Fruit fly (Drosophila melanogaster) Kc167 (cell line): ENCODE results near the gene CG6843.

ENCODE experiments used
- Myc ChIP-seq: fragments of >200 bp; optimal IDR thresholded peaks from 2 replicates; lab custom pipeline; 2017; ENCODE audit warnings: missing external identifiers
- Sin3A ChIP-seq: fragments of >200 bp; optimal IDR thresholded peaks from 2 replicates; lab custom pipeline; 2018; ENCODE audit warnings: missing external identifiers
- h ChIP-seq: fragments of >200 bp; optimal IDR thresholded peaks from 3 replicates; lab custom pipeline; 2018; ENCODE audit warnings: missing external identifiers
- insv ChIP-seq: fragments of >200 bp; optimal IDR thresholded peaks from 3 replicates; lab custom pipeline; 2018; ENCODE audit warnings: missing external identifiers
- psq ChIP-seq: fragments of >200 bp; optimal IDR thresholded peaks from 2 replicates; lab custom pipeline; 2017; ENCODE audit warnings: missing external identifiers
- ttk ChIP-seq: sonication (Bioruptor generic); optimal IDR thresholded peaks from 2 replicates; lab custom pipeline; 2017; ENCODE audit warnings: missing external identifiers

DNA sequence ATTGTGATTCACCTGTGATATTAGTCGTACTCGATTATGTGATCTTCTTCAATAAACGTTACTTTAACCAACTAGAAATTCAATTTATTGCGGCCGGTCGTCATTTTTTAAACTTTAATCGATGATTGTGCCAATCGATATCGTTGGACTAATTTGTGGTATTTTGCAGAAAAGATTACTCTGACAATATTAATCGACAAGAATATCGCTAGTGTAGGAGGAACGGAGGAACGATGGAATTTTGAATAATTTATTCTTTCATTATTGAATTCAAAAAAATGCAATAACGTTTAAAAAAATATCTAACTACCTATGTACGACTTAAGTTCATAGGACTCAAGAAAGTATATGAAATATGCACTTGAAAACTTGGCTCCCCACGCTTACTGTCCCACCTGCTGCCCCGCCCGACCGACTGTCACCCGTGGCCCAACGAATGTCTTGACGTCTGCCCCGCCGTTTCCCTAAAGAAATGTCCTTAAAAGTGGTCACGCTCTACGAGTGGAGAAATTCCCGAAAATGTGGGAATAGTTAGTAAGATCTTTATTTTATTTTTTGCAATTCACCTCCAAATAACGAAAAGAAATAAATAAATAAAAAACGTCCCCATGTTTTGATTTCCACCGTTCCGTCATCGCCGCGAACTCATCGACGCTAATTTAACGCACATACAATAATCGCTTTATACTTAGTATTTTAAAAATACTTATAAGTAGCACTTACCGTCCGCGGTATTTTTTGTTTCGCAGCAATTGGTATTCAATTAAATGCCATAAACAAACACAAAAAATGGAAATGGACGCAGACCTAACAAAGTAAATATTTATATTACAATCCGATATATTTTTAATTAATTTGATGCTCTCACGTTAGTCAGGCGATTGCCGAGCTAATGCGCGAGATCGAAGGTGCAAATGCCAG is 35.7 kb upstream of the CG6843 start, which contains the start of gene CG14074:
- no peak for TF ChIP-seq psq
- no peak for TF ChIP-seq h (lab: Kevin White, UChicago)
- no peak for TF ChIP-seq Sin3A (lab: Kevin White, UChicago)
- TF ChIP-seq ttk, result no peak
- TF ChIP-seq insv, result no peak
- TF ChIP-seq Myc (lab: Kevin White, UChicago), result no peak
